Fruit fly (Drosophila melanogaster) whole organism, wandering third instar larva: ENCODE results near the gene CG42579.

ENCODE experiments used
- Abd-B ChIP-seq: fragments of >200 bp; optimal IDR thresholded peaks from 2 replicates; lab custom pipeline; 2017; ENCODE audit warnings: missing biosample characterization, missing genetic modification characterization
- CG32264 ChIP-seq: fragments of 200-800 bp; sonication (Bioruptor generic); optimal IDR thresholded peaks from 2 replicates; lab custom pipeline; 2016; ENCODE audit warnings: missing biosample characterization, missing genetic modification characterization
- CG9705 ChIP-seq: fragments of 200-800 bp; sonication (Bioruptor generic); optimal IDR thresholded peaks from 2 replicates; lab custom pipeline; 2018; ENCODE audit warnings: missing biosample characterization, mild to moderate bottlenecking, missing genetic modification characterization
- CrebA ChIP-seq: fragments of 200-800 bp; sonication (Bioruptor generic); optimal IDR thresholded peaks from 2 replicates; lab custom pipeline; 2016; ENCODE audit warnings: missing biosample characterization, mild to moderate bottlenecking, missing genetic modification characterization, borderline replicate concordance
- Dif ChIP-seq: fragments of 200-275, 200-300 bp; sonication (Bioruptor generic); optimal IDR thresholded peaks from 2 replicates; lab custom pipeline; 2018; ENCODE audit warnings: missing biosample characterization, missing genetic modification characterization; ENCODE audit not compliant: partially characterized antibody
- GATAd ChIP-seq: sonication (Bioruptor generic); optimal IDR thresholded peaks from 2 replicates; lab custom pipeline; 2016; ENCODE audit warnings: missing biosample characterization, missing genetic modification characterization
- HLH106 ChIP-seq: fragments of 200-800 bp; optimal IDR thresholded peaks from 3 replicates; lab custom pipeline; 2019; ENCODE audit warnings: missing biosample characterization, mild to moderate bottlenecking, missing genetic modification characterization, moderate library complexity
- Hnf4 ChIP-seq: fragments of 200-800 bp; sonication (Bioruptor generic); optimal IDR thresholded peaks from 2 replicates; lab custom pipeline; 2016; ENCODE audit warnings: missing biosample characterization, mild to moderate bottlenecking, missing genetic modification characterization
- Hr78 ChIP-seq: fragments of >200 bp; optimal IDR thresholded peaks from 2 replicates; lab custom pipeline; 2017; ENCODE audit warnings: missing biosample characterization, missing genetic modification characterization
- Hr83 ChIP-seq: fragments of 200-300 bp; sonication (Bioruptor generic); optimal IDR thresholded peaks from 2 replicates; lab custom pipeline; 2016; ENCODE audit warnings: missing biosample characterization, mild to moderate bottlenecking, missing genetic modification characterization, moderate library complexity; ENCODE audit not compliant: poor library complexity, severe bottlenecking
- Jra ChIP-seq: sonication (Bioruptor generic); optimal IDR thresholded peaks from 2 replicates; lab custom pipeline; 2016; ENCODE audit warnings: missing biosample characterization, missing genetic modification characterization
- Mio ChIP-seq: sonication (Bioruptor generic); optimal IDR thresholded peaks from 2 replicates; lab custom pipeline; 2016; ENCODE audit warnings: missing biosample characterization, missing genetic modification characterization
- Myc ChIP-seq: fragments of >200 bp; optimal IDR thresholded peaks from 2 replicates; lab custom pipeline; 2017
- N ChIP-seq: fragments of >200 bp; optimal IDR thresholded peaks from 2 replicates; lab custom pipeline; 2018; ENCODE audit warnings: missing biosample characterization, missing external identifiers, missing genetic modification characterization
- OdsH ChIP-seq: fragments of 200-800 bp; sonication (Bioruptor generic); optimal IDR thresholded peaks from 2 replicates; lab custom pipeline; 2016; ENCODE audit warnings: missing biosample characterization, mild to moderate bottlenecking, missing genetic modification characterization
- Rel ChIP-seq, 2 experiments: fragments of 200-800 bp; sonication (Bioruptor generic) in 1 of 2; optimal IDR thresholded peaks; 2 replicates in 1 of 2; 3 replicates in 1 of 2; lab custom pipeline; 2016 to 2019; ENCODE audit warnings: mild to moderate bottlenecking in 2 of 2, missing biosample characterization in 2 of 2, missing genetic modification characterization in 2 of 2, moderate library complexity in 1 of 2
- Sp1 ChIP-seq: fragments of 200-800 bp; sonication (Bioruptor generic); optimal IDR thresholded peaks from 3 replicates; lab custom pipeline; 2019; ENCODE audit warnings: missing biosample characterization, mild to moderate bottlenecking, missing genetic modification characterization, moderate library complexity
- Vsx2 ChIP-seq: fragments of 200-300, 225-300 bp; sonication (Bioruptor generic); optimal IDR thresholded peaks from 2 replicates; lab custom pipeline; 2018; ENCODE audit warnings: missing biosample characterization, missing genetic modification characterization; ENCODE audit not compliant: partially characterized antibody
- br ChIP-seq: fragments of 200-800 bp; sonication (Bioruptor generic); optimal IDR thresholded peaks from 2 replicates; lab custom pipeline; 2016; ENCODE audit warnings: missing biosample characterization, missing genetic modification characterization
- brk ChIP-seq: fragments of 200-800 bp; sonication (Bioruptor generic); optimal IDR thresholded peaks from 2 replicates; lab custom pipeline; 2016; ENCODE audit warnings: missing biosample characterization, mild to moderate bottlenecking, missing genetic modification characterization
- dl ChIP-seq, 2 experiments: fragments of 175-275, 200-275 bp in 1 of 2; fragments of 200-275 bp in 1 of 2; sonication (Bioruptor generic); optimal IDR thresholded peaks; lab custom pipeline; 2018; ENCODE audit warnings: mild to moderate bottlenecking in 2 of 2, missing biosample characterization in 2 of 2, missing genetic modification characterization in 2 of 2, moderate library complexity in 2 of 2; ENCODE audit not compliant: partially characterized antibody in 2 of 2, insufficient read depth in 1 of 2
- dmrt93B ChIP-seq: fragments of 200-800 bp; sonication (Bioruptor generic); optimal IDR thresholded peaks from 2 replicates; lab custom pipeline; 2018; ENCODE audit warnings: missing biosample characterization, mild to moderate bottlenecking, missing genetic modification characterization
- dsf ChIP-seq: sonication (Bioruptor generic); optimal IDR thresholded peaks from 2 replicates; lab custom pipeline; 2016; ENCODE audit warnings: missing biosample characterization, missing genetic modification characterization, borderline replicate concordance
- ey ChIP-seq: fragments of 200-800 bp; sonication (Bioruptor generic); optimal IDR thresholded peaks from 2 replicates; lab custom pipeline; 2016; ENCODE audit warnings: missing biosample characterization, missing genetic modification characterization
- foxo ChIP-seq, 2 experiments: fragments of 200-800 bp; sonication (Bioruptor generic); optimal IDR thresholded peaks; 2 replicates in 1 of 2; 3 replicates in 1 of 2; lab custom pipeline; 2016 to 2017; ENCODE audit warnings: missing biosample characterization in 2 of 2, missing genetic modification characterization in 2 of 2
- fru ChIP-seq: fragments of 200-800 bp; sonication (Bioruptor generic); optimal IDR thresholded peaks from 3 replicates; lab custom pipeline; 2016; ENCODE audit warnings: missing biosample characterization, mild to moderate bottlenecking, missing genetic modification characterization
- h ChIP-seq: fragments of 200-800 bp; sonication (Bioruptor generic); optimal IDR thresholded peaks from 3 replicates; lab custom pipeline; 2016; ENCODE audit warnings: missing biosample characterization, mild to moderate bottlenecking, missing genetic modification characterization
- jim ChIP-seq: fragments of 175-275, 200-325 bp; sonication (Bioruptor generic); optimal IDR thresholded peaks from 2 replicates; lab custom pipeline; 2016; ENCODE audit warnings: missing biosample characterization, mild to moderate bottlenecking, missing genetic modification characterization
- lola ChIP-seq: fragments of >200 bp; optimal IDR thresholded peaks from 2 replicates; lab custom pipeline; 2017; ENCODE audit warnings: missing biosample characterization, missing genetic modification characterization
- pan ChIP-seq: fragments of >200 bp; optimal IDR thresholded peaks from 2 replicates; lab custom pipeline; 2017
- psq ChIP-seq: fragments of 200-800 bp; sonication (Bioruptor generic); optimal IDR thresholded peaks from 3 replicates; lab custom pipeline; 2017; ENCODE audit warnings: missing biosample characterization, mild to moderate bottlenecking, missing genetic modification characterization, moderate library complexity
- rgr ChIP-seq: fragments of 200-800 bp; sonication (Bioruptor generic); optimal IDR thresholded peaks from 3 replicates; lab custom pipeline; 2016; ENCODE audit warnings: missing biosample characterization, mild to moderate bottlenecking, missing genetic modification characterization
- sage ChIP-seq: fragments of 200-800 bp; sonication (Bioruptor generic); optimal IDR thresholded peaks from 2 replicates; lab custom pipeline; 2016; ENCODE audit warnings: missing biosample characterization, mild to moderate bottlenecking, missing genetic modification characterization
- sv ChIP-seq: fragments of 200-800 bp; sonication (Bioruptor generic); optimal IDR thresholded peaks from 3 replicates; lab custom pipeline; 2016; ENCODE audit warnings: missing biosample characterization, missing genetic modification characterization
- tai ChIP-seq: sonication (Bioruptor generic); optimal IDR thresholded peaks from 2 replicates; lab custom pipeline; 2016; ENCODE audit warnings: missing biosample characterization, missing genetic modification characterization
- usp ChIP-seq: fragments of >200 bp; optimal IDR thresholded peaks from 2 replicates; lab custom pipeline; 2017; ENCODE audit warnings: missing biosample characterization, missing genetic modification characterization
- woc ChIP-seq: sonication (Bioruptor generic); optimal IDR thresholded peaks from 2 replicates; lab custom pipeline; 2016; ENCODE audit warnings: missing biosample characterization, mild to moderate bottlenecking, missing genetic modification characterization

The CG42579 gene

DNA sequence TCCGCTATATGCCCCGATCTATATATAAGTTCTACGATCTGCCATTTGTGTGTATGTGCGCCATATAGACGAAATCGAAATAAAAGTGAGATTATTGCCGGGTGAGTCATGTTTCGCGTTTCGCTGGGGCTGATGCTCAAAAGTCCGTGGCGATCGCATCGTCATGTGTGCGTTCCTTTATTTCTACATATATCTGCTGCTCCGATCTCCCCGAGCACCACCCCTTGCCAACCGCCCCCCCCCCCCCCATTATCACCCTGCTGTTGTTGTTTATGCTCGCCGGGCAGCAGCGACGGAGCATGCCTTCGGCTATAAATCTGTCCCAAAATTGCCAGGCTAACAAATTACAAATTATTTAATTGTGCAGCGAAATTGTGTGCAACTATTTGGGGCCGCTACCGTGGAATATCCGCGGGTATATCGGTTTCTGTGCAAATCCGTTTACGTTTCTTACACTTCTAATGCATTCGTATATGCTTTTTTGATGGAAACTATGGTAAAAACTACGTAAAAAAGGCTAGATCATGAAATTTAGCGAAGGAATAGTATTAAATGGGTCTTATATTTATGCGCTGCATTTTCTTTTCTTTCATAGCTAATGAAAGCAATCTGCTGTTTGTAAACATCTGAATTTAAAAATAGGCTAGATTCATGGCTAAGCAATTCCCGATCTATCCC lies 7.6 kb upstream of the CG42579 start:
- TF ChIP-seq Mio (GFP tag; lab: Kevin White, UChicago) (no peak), CG32264 (GFP tag; lab: Kevin White, UChicago) (no peak), rgr (GFP tag; lab: Kevin White, UChicago) (no peak), brk (GFP tag; lab: Kevin White, UChicago) (no peak), lola (no peak), br (GFP tag; lab: Kevin White, UChicago) (no peak), CG9705 (no peak), jim (no peak), sv (GFP tag; lab: Kevin White, UChicago) (no peak), Abd-B (no peak), psq (GFP tag; lab: Kevin White, UChicago) (no peak), Hnf4 (GFP tag; lab: Kevin White, UChicago) (no peak), woc (GFP tag; lab: Kevin White, UChicago) (no peak), OdsH (no peak), Hr78 (no peak), dmrt93B (no peak), Rel (GFP tag; optimal IDR thresholded peaks at IDR 0.05; lab: Kevin White, UChicago) (no peak), Rel (tag; optimal IDR thresholded peaks at IDR 0.05; lab: Kevin White, UChicago) (no peak), dl (GFP tag; optimal IDR thresholded peaks at IDR 0.05; lab: Kevin White, UChicago; ENCODE audit: insufficient read depth in 1 of 2, partially characterized antibody in 2 of 2) (no peak), h (GFP tag; lab: Kevin White, UChicago) (no peak), N (GFP tag; lab: Kevin White, UChicago) (no peak)

DNA sequence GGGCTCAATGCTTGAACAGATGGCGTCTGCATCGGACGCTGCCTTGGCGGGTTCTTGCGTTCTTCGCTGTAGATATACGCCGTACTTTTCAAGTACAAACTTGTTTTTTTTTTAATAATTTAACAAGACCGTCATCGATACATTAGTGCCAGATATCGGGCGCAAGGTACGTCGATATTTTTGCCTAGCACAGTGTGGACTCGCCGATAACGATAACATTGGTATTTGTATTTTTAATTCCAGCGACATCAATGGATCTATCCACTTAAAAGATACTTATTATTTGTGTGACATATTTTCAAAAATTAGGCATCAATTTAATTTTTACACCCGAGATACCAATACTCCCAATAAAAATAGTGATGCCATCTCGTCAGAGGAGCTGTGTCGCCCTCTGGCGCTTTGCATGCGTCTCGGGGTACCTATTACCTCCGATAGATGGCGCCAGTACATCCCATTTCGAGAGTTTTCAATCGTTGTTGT lies 2.6 kb upstream of the CG42579 start, which contains the start of gene Tak1:
Tak1 (minus strand) TSS at position 175 of the 483 bp plus-strand sequence.
- peak; percentile 95 for TF ChIP-seq Vsx2 (GFP tag; lab: Kevin White, UChicago)
- TF ChIP-seq Rel (GFP tag; optimal IDR thresholded peaks at IDR 0.05; lab: Kevin White, UChicago), result no peak
- TF ChIP-seq Rel (tag; optimal IDR thresholded peaks at IDR 0.05; lab: Kevin White, UChicago), result no peak
- TF ChIP-seq brk (GFP tag; lab: Kevin White, UChicago), result no peak
- TF ChIP-seq Hr83 (GFP tag; lab: Kevin White, UChicago), result peak; percentile 66
- peak; percentile 23 for TF ChIP-seq Jra
- TF ChIP-seq fru, result peak; percentile 40
- TF ChIP-seq ey, result peak; percentile 37
- no peak for TF ChIP-seq Abd-B
- peak; percentile 82 for TF ChIP-seq Dif (GFP tag; lab: Kevin White, UChicago)
- no peak for TF ChIP-seq GATAd (GFP tag; lab: Kevin White, UChicago)
- no peak for TF ChIP-seq CG32264 (GFP tag; lab: Kevin White, UChicago)
- TF ChIP-seq CG9705, result peak; percentile 42
- TF ChIP-seq dl (GFP tag; optimal IDR thresholded peaks at IDR 0.05; lab: Kevin White, UChicago; ENCODE audit: insufficient read depth in 1 of 2, partially characterized antibody in 2 of 2), result peak in 1 of 2 experiments; percentile 55
- TF ChIP-seq h (GFP tag; lab: Kevin White, UChicago), result peak; percentile 44
- peak; percentile 27 for TF ChIP-seq tai
- no peak for TF ChIP-seq lola
- TF ChIP-seq usp, result no peak
- TF ChIP-seq woc (GFP tag; lab: Kevin White, UChicago), result no peak
- TF ChIP-seq Hr78, result no peak
- no peak for TF ChIP-seq Sp1 (GFP tag; lab: Kevin White, UChicago)
- peak; percentile 27 for TF ChIP-seq OdsH
- TF ChIP-seq sage, result no peak
- TF ChIP-seq psq (GFP tag; lab: Kevin White, UChicago), result peak; percentile 43
- TF ChIP-seq pan (lab: Kevin White, UChicago), result no peak
- peak; percentile 43 for TF ChIP-seq rgr (GFP tag; lab: Kevin White, UChicago)
- TF ChIP-seq foxo (GFP tag; optimal IDR thresholded peaks at IDR 0.05; lab: Kevin White, UChicago), result peak in 1 of 2 experiments; percentile 70
- no peak for TF ChIP-seq N (GFP tag; lab: Kevin White, UChicago)
- TF ChIP-seq HLH106 (tag; lab: Kevin White, UChicago), result peak; percentile 53
- TF ChIP-seq Hnf4 (GFP tag; lab: Kevin White, UChicago), result peak; percentile 65
- TF ChIP-seq sv (GFP tag; lab: Kevin White, UChicago), result peak; percentile 11
- no peak for TF ChIP-seq Mio (GFP tag; lab: Kevin White, UChicago)
- TF ChIP-seq br (GFP tag; lab: Kevin White, UChicago), result peak; percentile 36
- peak; percentile 80 for TF ChIP-seq Myc (lab: Kevin White, UChicago)
- TF ChIP-seq CrebA (GFP tag; lab: Kevin White, UChicago), result no peak
- no peak for TF ChIP-seq dsf (GFP tag; lab: Kevin White, UChicago)
- TF ChIP-seq dmrt93B, result peak; percentile 14
- TF ChIP-seq jim, result no peak
